Worm (Caenorhabditis elegans): ENCODE results near the gene pas-2.

The pas-2 gene

ce11 chrV:10814333-10814732 lies 44.2 kb downstream of the pas-2 start:
- TF ChIP-seq unc-62 (GFP tag; optimal IDR thresholded peaks at IDR 0.05 in 1 of 2), result peak in 1 of 2 experiments; percentile 91
- TF ChIP-seq unc-62 (tag; optimal IDR thresholded peaks at IDR 0.05), result no peak
- TF ChIP-seq F44E2.7 (GFP tag; IDR thresholded peaks at IDR 0.05), result no peak

- TF ChIP-seq ces-1 (GFP tag; optimal IDR thresholded peaks at IDR 0.05) (peak; percentile 71), ctbp-1 (GFP tag; IDR thresholded peaks at IDR 0.05) (0 out of 2 replicates have a peak, but pooled peaks have one; percentile 25), mxl-3 (GFP tag; optimal IDR thresholded peaks at IDR 0.05) (no peak)
These were observed 46.7 kb downstream of the pas-2 start for ce11 chrV:10816831-10817230.

DNA sequence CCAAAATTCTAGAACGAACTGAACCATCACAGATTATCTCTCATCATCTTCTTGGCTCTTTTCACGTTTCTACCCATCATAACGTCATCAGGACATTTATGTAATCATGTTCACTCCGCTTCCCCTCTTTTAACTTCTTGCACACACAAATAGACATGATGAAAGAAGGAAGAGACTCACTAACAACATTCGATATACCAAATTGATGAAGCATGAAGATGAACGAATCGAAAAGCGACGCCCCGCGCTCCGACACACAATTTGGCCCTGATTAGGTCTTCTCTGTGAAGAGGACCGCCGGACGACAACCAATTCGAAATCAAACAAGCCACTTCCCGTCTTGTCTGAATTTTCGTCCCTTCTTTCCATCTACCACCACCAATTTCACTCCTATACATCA lies 48.3 kb downstream of the pas-2 start:
- peak; percentile 48 for TF ChIP-seq ces-1 (GFP tag; optimal IDR thresholded peaks at IDR 0.05)
- no peak for TF ChIP-seq unc-39 (tag; optimal IDR thresholded peaks at IDR 0.05)

Data from whole organism, L4 larva.